Fruit fly (Drosophila melanogaster) whole organism, wandering third instar larva: ENCODE data around the gene CG3808.

Experiments used
- Abd-B ChIP-seq: fragments of >200 bp; optimal IDR thresholded peaks from 2 replicates; lab custom pipeline; 2017; ENCODE audit warnings: missing biosample characterization, missing genetic modification characterization
- CG32264 ChIP-seq: fragments of 200-800 bp; sonication (Bioruptor generic); optimal IDR thresholded peaks from 2 replicates; lab custom pipeline; 2016; ENCODE audit warnings: missing biosample characterization, missing genetic modification characterization
- CG9705 ChIP-seq: fragments of 200-800 bp; sonication (Bioruptor generic); optimal IDR thresholded peaks from 2 replicates; lab custom pipeline; 2018; ENCODE audit warnings: missing biosample characterization, mild to moderate bottlenecking, missing genetic modification characterization
- CrebA ChIP-seq: fragments of 200-800 bp; sonication (Bioruptor generic); optimal IDR thresholded peaks from 2 replicates; lab custom pipeline; 2016; ENCODE audit warnings: missing biosample characterization, mild to moderate bottlenecking, missing genetic modification characterization, borderline replicate concordance
- Dfd ChIP-seq: fragments of >200 bp; optimal IDR thresholded peaks from 2 replicates; lab custom pipeline; 2017; ENCODE audit warnings: missing biosample characterization, missing genetic modification characterization
- Dif ChIP-seq: fragments of 200-275, 200-300 bp; sonication (Bioruptor generic); optimal IDR thresholded peaks from 2 replicates; lab custom pipeline; 2018; ENCODE audit warnings: missing biosample characterization, missing genetic modification characterization; ENCODE audit not compliant: partially characterized antibody
- GATAd ChIP-seq: sonication (Bioruptor generic); optimal IDR thresholded peaks from 2 replicates; lab custom pipeline; 2016; ENCODE audit warnings: missing biosample characterization, missing genetic modification characterization
- HLH106 ChIP-seq: fragments of 200-800 bp; optimal IDR thresholded peaks from 3 replicates; lab custom pipeline; 2019; ENCODE audit warnings: missing biosample characterization, mild to moderate bottlenecking, missing genetic modification characterization, moderate library complexity
- Hnf4 ChIP-seq: fragments of 200-800 bp; sonication (Bioruptor generic); optimal IDR thresholded peaks from 2 replicates; lab custom pipeline; 2016; ENCODE audit warnings: missing biosample characterization, mild to moderate bottlenecking, missing genetic modification characterization
- Hr78 ChIP-seq: fragments of >200 bp; optimal IDR thresholded peaks from 2 replicates; lab custom pipeline; 2017; ENCODE audit warnings: missing biosample characterization, missing genetic modification characterization
- Hr83 ChIP-seq: fragments of 200-300 bp; sonication (Bioruptor generic); optimal IDR thresholded peaks from 2 replicates; lab custom pipeline; 2016; ENCODE audit warnings: missing biosample characterization, mild to moderate bottlenecking, missing genetic modification characterization, moderate library complexity; ENCODE audit not compliant: poor library complexity, severe bottlenecking
- Jra ChIP-seq: sonication (Bioruptor generic); optimal IDR thresholded peaks from 2 replicates; lab custom pipeline; 2016; ENCODE audit warnings: missing biosample characterization, missing genetic modification characterization
- Mio ChIP-seq: sonication (Bioruptor generic); optimal IDR thresholded peaks from 2 replicates; lab custom pipeline; 2016; ENCODE audit warnings: missing biosample characterization, missing genetic modification characterization
- Myc ChIP-seq: fragments of >200 bp; optimal IDR thresholded peaks from 2 replicates; lab custom pipeline; 2017
- N ChIP-seq: fragments of >200 bp; optimal IDR thresholded peaks from 2 replicates; lab custom pipeline; 2018; ENCODE audit warnings: missing biosample characterization, missing external identifiers, missing genetic modification characterization
- OdsH ChIP-seq: fragments of 200-800 bp; sonication (Bioruptor generic); optimal IDR thresholded peaks from 2 replicates; lab custom pipeline; 2016; ENCODE audit warnings: missing biosample characterization, mild to moderate bottlenecking, missing genetic modification characterization
- Rel ChIP-seq, 2 experiments: fragments of 200-800 bp; sonication (Bioruptor generic) in 1 of 2; optimal IDR thresholded peaks; 2 replicates in 1 of 2; 3 replicates in 1 of 2; lab custom pipeline; 2016 to 2019; ENCODE audit warnings: mild to moderate bottlenecking in 2 of 2, missing biosample characterization in 2 of 2, missing genetic modification characterization in 2 of 2, moderate library complexity in 1 of 2
- Sp1 ChIP-seq: fragments of 200-800 bp; sonication (Bioruptor generic); optimal IDR thresholded peaks from 3 replicates; lab custom pipeline; 2019; ENCODE audit warnings: missing biosample characterization, mild to moderate bottlenecking, missing genetic modification characterization, moderate library complexity
- Vsx2 ChIP-seq: fragments of 200-300, 225-300 bp; sonication (Bioruptor generic); optimal IDR thresholded peaks from 2 replicates; lab custom pipeline; 2018; ENCODE audit warnings: missing biosample characterization, missing genetic modification characterization; ENCODE audit not compliant: partially characterized antibody
- br ChIP-seq: fragments of 200-800 bp; sonication (Bioruptor generic); optimal IDR thresholded peaks from 2 replicates; lab custom pipeline; 2016; ENCODE audit warnings: missing biosample characterization, missing genetic modification characterization
- brk ChIP-seq: fragments of 200-800 bp; sonication (Bioruptor generic); optimal IDR thresholded peaks from 2 replicates; lab custom pipeline; 2016; ENCODE audit warnings: missing biosample characterization, mild to moderate bottlenecking, missing genetic modification characterization
- dl ChIP-seq, 2 experiments: fragments of 175-275, 200-275 bp in 1 of 2; fragments of 200-275 bp in 1 of 2; sonication (Bioruptor generic); optimal IDR thresholded peaks; lab custom pipeline; 2018; ENCODE audit warnings: mild to moderate bottlenecking in 2 of 2, missing biosample characterization in 2 of 2, missing genetic modification characterization in 2 of 2, moderate library complexity in 2 of 2; ENCODE audit not compliant: partially characterized antibody in 2 of 2, insufficient read depth in 1 of 2
- dmrt93B ChIP-seq: fragments of 200-800 bp; sonication (Bioruptor generic); optimal IDR thresholded peaks from 2 replicates; lab custom pipeline; 2018; ENCODE audit warnings: missing biosample characterization, mild to moderate bottlenecking, missing genetic modification characterization
- dsf ChIP-seq: sonication (Bioruptor generic); optimal IDR thresholded peaks from 2 replicates; lab custom pipeline; 2016; ENCODE audit warnings: missing biosample characterization, missing genetic modification characterization, borderline replicate concordance
- ey ChIP-seq: fragments of 200-800 bp; sonication (Bioruptor generic); optimal IDR thresholded peaks from 2 replicates; lab custom pipeline; 2016; ENCODE audit warnings: missing biosample characterization, missing genetic modification characterization
- foxo ChIP-seq, 2 experiments: fragments of 200-800 bp; sonication (Bioruptor generic); optimal IDR thresholded peaks; 2 replicates in 1 of 2; 3 replicates in 1 of 2; lab custom pipeline; 2016 to 2017; ENCODE audit warnings: missing biosample characterization in 2 of 2, missing genetic modification characterization in 2 of 2
- fru ChIP-seq: fragments of 200-800 bp; sonication (Bioruptor generic); optimal IDR thresholded peaks from 3 replicates; lab custom pipeline; 2016; ENCODE audit warnings: missing biosample characterization, mild to moderate bottlenecking, missing genetic modification characterization
- h ChIP-seq: fragments of 200-800 bp; sonication (Bioruptor generic); optimal IDR thresholded peaks from 3 replicates; lab custom pipeline; 2016; ENCODE audit warnings: missing biosample characterization, mild to moderate bottlenecking, missing genetic modification characterization
- jim ChIP-seq: fragments of 175-275, 200-325 bp; sonication (Bioruptor generic); optimal IDR thresholded peaks from 2 replicates; lab custom pipeline; 2016; ENCODE audit warnings: missing biosample characterization, mild to moderate bottlenecking, missing genetic modification characterization
- lola ChIP-seq: fragments of >200 bp; optimal IDR thresholded peaks from 2 replicates; lab custom pipeline; 2017; ENCODE audit warnings: missing biosample characterization, missing genetic modification characterization
- pan ChIP-seq: fragments of >200 bp; optimal IDR thresholded peaks from 2 replicates; lab custom pipeline; 2017
- psq ChIP-seq: fragments of 200-800 bp; sonication (Bioruptor generic); optimal IDR thresholded peaks from 3 replicates; lab custom pipeline; 2017; ENCODE audit warnings: missing biosample characterization, mild to moderate bottlenecking, missing genetic modification characterization, moderate library complexity
- rgr ChIP-seq: fragments of 200-800 bp; sonication (Bioruptor generic); optimal IDR thresholded peaks from 3 replicates; lab custom pipeline; 2016; ENCODE audit warnings: missing biosample characterization, mild to moderate bottlenecking, missing genetic modification characterization
- sage ChIP-seq: fragments of 200-800 bp; sonication (Bioruptor generic); optimal IDR thresholded peaks from 2 replicates; lab custom pipeline; 2016; ENCODE audit warnings: missing biosample characterization, mild to moderate bottlenecking, missing genetic modification characterization
- sv ChIP-seq: fragments of 200-800 bp; sonication (Bioruptor generic); optimal IDR thresholded peaks from 3 replicates; lab custom pipeline; 2016; ENCODE audit warnings: missing biosample characterization, missing genetic modification characterization
- tai ChIP-seq: sonication (Bioruptor generic); optimal IDR thresholded peaks from 2 replicates; lab custom pipeline; 2016; ENCODE audit warnings: missing biosample characterization, missing genetic modification characterization
- usp ChIP-seq: fragments of >200 bp; optimal IDR thresholded peaks from 2 replicates; lab custom pipeline; 2017; ENCODE audit warnings: missing biosample characterization, missing genetic modification characterization
- woc ChIP-seq: sonication (Bioruptor generic); optimal IDR thresholded peaks from 2 replicates; lab custom pipeline; 2016; ENCODE audit warnings: missing biosample characterization, mild to moderate bottlenecking, missing genetic modification characterization

CG3808 gene

DNA sequence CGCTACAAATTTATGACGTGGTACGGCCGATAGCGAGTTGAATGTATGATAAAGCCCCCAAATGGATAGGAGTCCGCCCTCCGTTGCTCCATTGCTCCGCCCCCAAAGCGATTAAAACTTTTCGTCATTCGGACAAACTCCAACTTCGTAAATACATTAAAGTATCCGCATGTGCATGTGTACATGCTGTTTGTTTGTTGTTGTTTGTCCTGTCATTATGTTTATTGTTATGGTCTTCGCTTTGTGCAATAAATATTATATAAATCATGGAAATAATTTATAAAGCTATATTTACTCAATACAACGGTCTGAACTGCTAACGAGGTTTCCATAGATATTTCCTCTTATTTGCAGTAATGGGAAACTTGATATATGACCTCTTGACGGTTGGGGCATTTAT lies 36.6 kb upstream of the CG3808 start:
- TF ChIP-seq sage (GFP tag; lab: Kevin White, UChicago) (no peak), Dfd (GFP tag; lab: Kevin White, UChicago) (no peak), woc (no peak), ey (GFP tag; lab: Kevin White, UChicago) (no peak), br (no peak), brk (GFP tag; lab: Kevin White, UChicago) (no peak), tai (GFP tag; lab: Kevin White, UChicago) (no peak), lola (GFP tag; lab: Kevin White, UChicago) (no peak), Hr83 (no peak), Myc (lab: Kevin White, UChicago) (no peak), rgr (GFP tag; lab: Kevin White, UChicago) (no peak), fru (GFP tag; lab: Kevin White, UChicago) (no peak), OdsH (GFP tag; lab: Kevin White, UChicago) (no peak), psq (GFP tag; lab: Kevin White, UChicago) (no peak), dmrt93B (no peak), Jra (GFP tag; lab: Kevin White, UChicago) (no peak), CG32264 (no peak), usp (no peak), jim (GFP tag; lab: Kevin White, UChicago) (no peak)

- TF ChIP-seq jim (GFP tag; lab: Kevin White, UChicago) (no peak), rgr (GFP tag; lab: Kevin White, UChicago) (no peak), Abd-B (GFP tag; lab: Kevin White, UChicago) (no peak), Hr78 (GFP tag; lab: Kevin White, UChicago) (no peak), pan (lab: Kevin White, UChicago) (no peak), Rel (GFP tag; optimal IDR thresholded peaks at IDR 0.05; lab: Kevin White, UChicago) (no peak), Rel (tag; optimal IDR thresholded peaks at IDR 0.05; lab: Kevin White, UChicago) (no peak), Myc (lab: Kevin White, UChicago) (no peak), ey (GFP tag; lab: Kevin White, UChicago) (no peak)
These were observed 35.7 kb upstream of the CG3808 start for dm6 chr3L:19036119-19036518.

DNA sequence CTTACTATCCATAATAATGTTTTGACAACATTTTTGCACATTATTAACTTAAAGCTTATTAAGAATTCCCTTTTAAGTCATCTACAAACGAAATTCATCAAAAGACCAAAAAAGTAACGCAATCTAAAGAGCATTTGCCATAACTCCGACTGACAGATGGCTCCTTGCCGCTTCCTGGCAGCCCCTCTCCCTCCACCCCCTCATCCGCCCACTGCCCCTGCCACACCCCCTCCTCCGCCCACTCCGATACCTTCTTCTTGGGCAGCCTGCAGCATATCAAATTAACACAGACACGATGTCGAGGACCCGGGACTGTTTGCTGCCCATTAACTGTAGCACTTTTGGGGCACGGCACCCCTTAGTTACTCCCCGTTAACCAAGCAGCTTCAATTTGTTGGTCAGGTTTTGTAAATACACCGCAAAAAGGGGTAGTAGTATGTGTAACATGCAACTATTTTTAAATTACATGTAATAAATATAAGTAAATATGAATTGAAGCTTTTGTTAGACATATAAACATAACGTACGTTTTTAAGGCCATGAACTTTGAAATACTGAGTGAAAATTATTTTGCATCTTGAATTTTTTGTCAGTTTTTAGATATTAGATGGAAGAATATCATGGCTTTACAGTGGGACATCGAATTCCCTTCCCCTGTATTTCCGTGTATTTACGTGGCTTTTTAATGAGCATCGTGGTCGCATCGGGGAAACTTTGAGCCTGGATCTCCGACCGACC lies 34.9 kb upstream of the CG3808 start:
- peak; percentile 70 for TF ChIP-seq fru (GFP tag; lab: Kevin White, UChicago)
- no peak for TF ChIP-seq usp
- TF ChIP-seq CrebA, result no peak
- no peak for TF ChIP-seq pan (lab: Kevin White, UChicago)
- no peak for TF ChIP-seq sage (GFP tag; lab: Kevin White, UChicago)
- peak; percentile 44 for TF ChIP-seq ey (GFP tag; lab: Kevin White, UChicago)
- no peak for TF ChIP-seq Vsx2 (GFP tag; lab: Kevin White, UChicago)
- peak; percentile 53 for TF ChIP-seq psq (GFP tag; lab: Kevin White, UChicago)
- no peak for TF ChIP-seq Rel (GFP tag; optimal IDR thresholded peaks at IDR 0.05; lab: Kevin White, UChicago)
- TF ChIP-seq Rel (tag; optimal IDR thresholded peaks at IDR 0.05; lab: Kevin White, UChicago), result no peak
- TF ChIP-seq sv (GFP tag; lab: Kevin White, UChicago), result no peak
- no peak for TF ChIP-seq N
- TF ChIP-seq CG9705 (GFP tag; lab: Kevin White, UChicago), result peak; percentile 35
- TF ChIP-seq dmrt93B, result peak; percentile 24
- no peak for TF ChIP-seq Abd-B (GFP tag; lab: Kevin White, UChicago)
- TF ChIP-seq woc, result peak; percentile 28
- TF ChIP-seq OdsH (GFP tag; lab: Kevin White, UChicago), result peak; percentile 53
- TF ChIP-seq h (GFP tag; lab: Kevin White, UChicago), result peak; percentile 57
- peak; percentile 68 for TF ChIP-seq Dfd (GFP tag; lab: Kevin White, UChicago)
- TF ChIP-seq brk (GFP tag; lab: Kevin White, UChicago), result peak; percentile 10
- TF ChIP-seq Sp1 (GFP tag; lab: Kevin White, UChicago), result peak; percentile 70
- TF ChIP-seq HLH106 (tag; lab: Kevin White, UChicago), result peak; percentile 62
- TF ChIP-seq Mio (GFP tag; lab: Kevin White, UChicago), result no peak
- TF ChIP-seq dl (GFP tag; optimal IDR thresholded peaks at IDR 0.05; lab: Kevin White, UChicago; ENCODE audit: insufficient read depth in 1 of 2, partially characterized antibody in 2 of 2), result no peak
- no peak for TF ChIP-seq CG32264
- no peak for TF ChIP-seq dsf
- no peak for TF ChIP-seq lola (GFP tag; lab: Kevin White, UChicago)
- TF ChIP-seq Dif (GFP tag; lab: Kevin White, UChicago), result no peak
- TF ChIP-seq foxo (GFP tag; optimal IDR thresholded peaks at IDR 0.05; lab: Kevin White, UChicago), result peak in 1 of 2 experiments; percentile 54
- no peak for TF ChIP-seq Hr83
- TF ChIP-seq Hnf4 (GFP tag; lab: Kevin White, UChicago), result no peak
- peak; percentile 25 for TF ChIP-seq br
- TF ChIP-seq tai (GFP tag; lab: Kevin White, UChicago), result no peak
- TF ChIP-seq GATAd (GFP tag; lab: Kevin White, UChicago), result no peak
- TF ChIP-seq Myc (lab: Kevin White, UChicago), result no peak
- TF ChIP-seq rgr (GFP tag; lab: Kevin White, UChicago), result peak; percentile 27
- no peak for TF ChIP-seq Jra (GFP tag; lab: Kevin White, UChicago)
- TF ChIP-seq Hr78 (GFP tag; lab: Kevin White, UChicago), result no peak
- TF ChIP-seq jim (GFP tag; lab: Kevin White, UChicago), result no peak
